Worm (Caenorhabditis elegans): ENCODE measurements around the gene F54D5.2.

F54D5.2 gene

DNA sequence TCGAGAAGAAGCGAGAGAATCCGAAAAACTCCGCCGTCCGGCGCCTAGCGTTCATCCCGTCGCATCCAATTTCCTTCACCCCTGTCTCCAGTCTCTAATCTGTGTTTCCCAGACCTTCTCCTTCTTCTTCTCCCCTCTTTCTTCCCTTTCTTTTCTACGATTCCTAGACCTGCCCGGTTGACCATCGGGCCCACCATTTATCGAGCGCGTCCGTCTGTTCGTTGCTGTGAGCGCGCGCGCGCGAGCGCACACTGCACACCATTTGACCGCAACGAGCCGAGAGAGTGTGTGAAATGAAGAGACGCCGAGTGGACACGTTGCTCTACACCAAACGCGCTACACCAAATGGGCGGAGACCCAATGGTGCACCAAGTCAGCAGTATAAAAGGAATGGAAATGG is 35.9 kb upstream of the F54D5.2 start:
- TF ChIP-seq unc-130 (GFP tag; optimal IDR thresholded peaks at IDR 0.05) (peak; percentile 70), Y48G9A.11 (GFP tag; IDR thresholded peaks at IDR 0.05) (peak; percentile 64; the same call in 1 of the 2 replicates), mes-2 (tag; optimal IDR thresholded peaks at IDR 0.05; ENCODE audit: poor library complexity, severe bottlenecking) (no peak), nhr-25 (tag; optimal IDR thresholded peaks at IDR 0.05; ENCODE audit: borderline replicate concordance, insufficient read depth) (no peak), hif-1 (tag; optimal IDR thresholded peaks at IDR 0.05) (no peak), mdl-1 (tag; optimal IDR thresholded peaks at IDR 0.05) (peak in 1 of 2 experiments; percentile 3), mdt-29 (GFP tag; IDR thresholded peaks at IDR 0.05) (no peak), F49E8.2 (tag; optimal IDR thresholded peaks at IDR 0.05; ENCODE audit: borderline replicate concordance) (no peak), ZK337.2 (GFP tag; IDR thresholded peaks at IDR 0.05) (no peak), snpc-1.2 (GFP tag; IDR thresholded peaks at IDR 0.05) (no peak), egl-43 (GFP tag; IDR thresholded peaks at IDR 0.05) (no peak), set-16 (GFP tag; IDR thresholded peaks at IDR 0.05) (peak; percentile 82), spr-3 (GFP tag; optimal IDR thresholded peaks at IDR 0.05) (peak; percentile 9), lin-38 (GFP tag; IDR thresholded peaks at IDR 0.05) (peak; percentile 73), D1046.2 (GFP tag; IDR thresholded peaks at IDR 0.05) (0 out of 2 replicates have a peak, but pooled peaks have one; percentile 8), attf-4 (tag; optimal IDR thresholded peaks at IDR 0.05) (no peak)

DNA sequence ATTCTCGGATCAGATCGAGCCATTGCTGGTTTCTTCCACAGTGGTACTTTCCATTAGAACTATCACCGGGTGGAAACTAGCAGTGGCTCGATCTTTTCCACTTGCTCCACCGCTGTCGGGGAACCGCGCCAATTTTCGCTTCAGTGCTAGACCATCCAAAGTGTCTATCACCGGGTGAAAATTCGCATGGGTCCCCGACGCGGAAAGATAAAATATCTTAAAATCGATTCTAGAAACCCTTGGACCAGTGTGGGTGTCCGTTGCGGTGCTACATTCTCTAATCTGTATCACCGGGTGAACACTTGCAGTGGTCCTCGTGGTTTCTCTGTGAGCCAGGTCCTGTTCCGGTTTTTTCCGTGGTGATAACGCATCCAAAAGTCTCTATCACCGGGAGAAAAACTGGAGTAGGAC is 35.4 kb upstream of the F54D5.2 start:
- no peak for TF ChIP-seq dpl-1 (GFP tag; optimal IDR thresholded peaks at IDR 0.05)
- no peak for TF ChIP-seq pqm-1 (tag; optimal IDR thresholded peaks at IDR 0.05)
- TF ChIP-seq unc-130 (GFP tag; optimal IDR thresholded peaks at IDR 0.05), result no peak

DNA sequence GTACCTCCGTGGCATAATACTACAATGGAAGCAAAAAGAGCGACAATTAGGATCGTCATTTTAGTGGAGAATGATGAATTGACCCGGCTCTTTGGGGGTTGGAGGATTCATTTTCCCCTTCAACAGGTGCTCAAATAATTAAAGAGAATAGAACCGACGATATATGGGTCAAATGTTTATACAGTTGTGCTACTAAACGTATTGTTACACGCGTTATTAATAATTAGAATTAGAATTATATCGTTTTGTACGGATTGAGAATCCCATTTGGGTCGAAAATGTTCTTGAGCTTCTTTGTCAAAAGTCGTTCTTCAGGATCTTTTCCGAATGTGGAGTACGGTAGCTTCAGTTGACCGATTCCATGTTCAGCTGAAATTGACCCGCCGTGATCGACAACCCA is 34.2 kb upstream of the F54D5.2 start, which contains the start of gene Y62F5A.9:
Gene Y62F5A.9, minus strand, starts transcription at position 101 of the 400 bp plus-strand sequence.
- TF ChIP-seq lim-7 (GFP tag; IDR thresholded peaks at IDR 0.05) (0 out of 2 replicates have a peak, but pooled peaks have one; percentile 10), daf-16 (GFP tag; optimal IDR thresholded peaks at IDR 0.05) (no peak), daf-16 (tag; optimal IDR thresholded peaks at IDR 0.05) (peak; percentile 32), dmd-8 (GFP tag; IDR thresholded peaks at IDR 0.05) (0 out of 2 replicates have a peak, but pooled peaks have one; percentile 5), set-16 (GFP tag; IDR thresholded peaks at IDR 0.05) (no peak)

DNA sequence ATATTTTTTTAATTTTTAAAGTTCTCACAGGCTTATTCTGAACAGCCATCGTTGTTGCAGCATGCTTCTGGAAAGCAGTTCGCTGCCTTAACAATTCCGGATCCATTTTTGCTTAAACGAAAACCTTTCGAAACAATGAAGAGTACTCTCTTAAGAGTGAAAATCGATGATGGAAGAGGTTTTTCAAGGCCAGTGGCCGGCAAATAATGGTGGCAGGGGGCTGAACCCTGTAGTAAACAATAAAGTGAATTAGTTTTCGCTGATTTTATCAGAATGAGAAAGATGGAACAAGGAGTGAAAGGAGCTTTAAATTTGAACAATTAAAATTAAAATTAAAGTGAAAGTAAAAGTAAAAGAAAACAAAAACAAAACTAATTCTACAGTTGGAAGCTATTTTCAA is 30.6 kb upstream of the F54D5.2 start, which contains the start of gene gtf-2E2:
Gene gtf-2E2, minus strand, starts transcription at position 111 of the 400 bp plus-strand sequence.
- TF ChIP-seq spr-3 (GFP tag; optimal IDR thresholded peaks at IDR 0.05) (no peak), arid-1 (GFP tag; conservative IDR thresholded peaks at IDR 0.05) (peak; percentile 42; the same call in 1 of the 2 replicates), lsy-2 (tag; optimal IDR thresholded peaks at IDR 0.05) (peak in 1 of 2 experiments; percentile 61), nhr-48 (tag; optimal IDR thresholded peaks at IDR 0.05) (no peak), ceh-62 (tag; optimal IDR thresholded peaks at IDR 0.05) (no peak), ceh-82 (tag; optimal IDR thresholded peaks at IDR 0.05) (no peak), daf-19 (GFP tag; conservative IDR thresholded peaks at IDR 0.05) (no peak), ztf-7 (tag; optimal IDR thresholded peaks at IDR 0.05) (no peak), F44E2.7 (GFP tag; IDR thresholded peaks at IDR 0.05) (no peak), ZK337.2 (GFP tag; IDR thresholded peaks at IDR 0.05) (no peak), dpl-1 (GFP tag; optimal IDR thresholded peaks at IDR 0.05) (peak; percentile 34), tag-97 (GFP tag; IDR thresholded peaks at IDR 0.05) (no peak), F26F4.8 (GFP tag; conservative IDR thresholded peaks at IDR 0.05) (no peak), nhr-237 (tag; optimal IDR thresholded peaks at IDR 0.05) (no peak), lin-13 (GFP tag; optimal IDR thresholded peaks at IDR 0.05) (peak; percentile 51), ces-1 (GFP tag; optimal IDR thresholded peaks at IDR 0.05) (no peak), zfp-2 (tag; optimal IDR thresholded peaks at IDR 0.05) (no peak), dmd-8 (GFP tag; IDR thresholded peaks at IDR 0.05) (no peak), lin-38 (GFP tag; IDR thresholded peaks at IDR 0.05) (peak; percentile 18; the same call in 1 of the 2 replicates), nhr-28 (tag; optimal IDR thresholded peaks at IDR 0.05) (peak; percentile 11), jun-1 (tag; optimal IDR thresholded peaks at IDR 0.05) (no peak), D1046.2 (GFP tag; IDR thresholded peaks at IDR 0.05) (no peak), unc-130 (GFP tag; optimal IDR thresholded peaks at IDR 0.05) (no peak), zip-11 (GFP tag; IDR thresholded peaks at IDR 0.05) (no peak), lin-29 (GFP tag; IDR thresholded peaks at IDR 0.05) (no peak), mes-2 (tag; optimal IDR thresholded peaks at IDR 0.05; ENCODE audit: poor library complexity, severe bottlenecking) (peak; percentile 82), hlh-30 (tag; optimal IDR thresholded peaks at IDR 0.05; ENCODE audit: insufficient read depth) (peak; percentile 6), R02D3.7 (tag; optimal IDR thresholded peaks at IDR 0.05) (no peak), vab-7 (GFP tag; IDR thresholded peaks at IDR 0.05) (no peak), Y5F2A.4 (GFP tag; optimal IDR thresholded peaks at IDR 0.05) (no peak)
